Fruit fly (Drosophila melanogaster) whole organism, adult: ENCODE measurements around the gene wgn.

Experiments used
- CG11617 ChIP-seq: fragments of 200-800 bp; sonication (Bioruptor generic); optimal IDR thresholded peaks from 2 replicates; lab custom pipeline; 2017; ENCODE audit warnings: mild to moderate bottlenecking, missing biosample characterization, missing genetic modification reagents, missing genetic modification characterization
- CG12768 ChIP-seq: fragments of 200-800 bp; sonication (Bioruptor generic); optimal IDR thresholded peaks from 2 replicates; lab custom pipeline; 2017; ENCODE audit warnings: missing biosample characterization, missing genetic modification characterization, mild to moderate bottlenecking, moderate library complexity, missing genetic modification reagents
- CG14711 ChIP-seq: fragments of 200-800 bp; sonication (Bioruptor generic); optimal IDR thresholded peaks from 2 replicates; lab custom pipeline; 2018; ENCODE audit warnings: missing biosample characterization, mild to moderate bottlenecking, missing genetic modification characterization, moderate library complexity
- CG1620 ChIP-seq: fragments of 200-800 bp; sonication (Bioruptor generic); optimal IDR thresholded peaks from 2 replicates; lab custom pipeline; 2016; ENCODE audit warnings: missing biosample characterization, missing genetic modification characterization
- CG33017 ChIP-seq: fragments of 200-800 bp; sonication (Bioruptor generic); optimal IDR thresholded peaks from 2 replicates; lab custom pipeline; 2018; ENCODE audit warnings: missing biosample characterization, mild to moderate bottlenecking, missing genetic modification characterization, moderate library complexity
- CG5204 ChIP-seq: fragments of 200-800 bp; sonication (Bioruptor generic); optimal IDR thresholded peaks from 2 replicates; lab custom pipeline; 2016; ENCODE audit warnings: missing biosample characterization, missing genetic modification characterization
- CG7045 ChIP-seq: fragments of 200-800 bp; sonication (Bioruptor generic); optimal IDR thresholded peaks from 2 replicates; lab custom pipeline; 2017; ENCODE audit warnings: missing biosample characterization, mild to moderate bottlenecking, missing genetic modification characterization
- CG7101 ChIP-seq: fragments of 200-800 bp; sonication (Bioruptor generic); optimal IDR thresholded peaks from 2 replicates; lab custom pipeline; 2018; ENCODE audit warnings: missing biosample characterization, mild to moderate bottlenecking, missing genetic modification characterization, moderate library complexity
- Clk ChIP-seq: fragments of 200-800 bp; sonication (Bioruptor generic); optimal IDR thresholded peaks from 2 replicates; lab custom pipeline; 2017; ENCODE audit warnings: missing biosample characterization, missing genetic modification characterization
- Crg-1 ChIP-seq: fragments of 200-800 bp; sonication (Bioruptor generic); optimal IDR thresholded peaks from 2 replicates; lab custom pipeline; 2016; ENCODE audit warnings: missing biosample characterization, missing genetic modification characterization
- Hr96 ChIP-seq: fragments of 200-800 bp; sonication (Bioruptor generic); optimal IDR thresholded peaks from 2 replicates; lab custom pipeline; 2016; ENCODE audit warnings: missing biosample characterization, missing genetic modification characterization
- Mnt ChIP-seq: fragments of 200-800 bp; sonication (Bioruptor generic); optimal IDR thresholded peaks from 2 replicates; lab custom pipeline; 2016; ENCODE audit warnings: missing biosample characterization, mild to moderate bottlenecking, missing genetic modification characterization
- bab1 ChIP-seq: fragments of 200-800 bp; sonication (Bioruptor generic); optimal IDR thresholded peaks from 3 replicates; lab custom pipeline; 2019; ENCODE audit warnings: missing biosample characterization, mild to moderate bottlenecking, missing genetic modification characterization, moderate library complexity
- cic ChIP-seq: fragments of 200-800 bp; sonication (Bioruptor generic); optimal IDR thresholded peaks from 2 replicates; lab custom pipeline; 2017; ENCODE audit warnings: missing biosample characterization, mild to moderate bottlenecking, missing genetic modification characterization, moderate library complexity
- cnc ChIP-seq, 2 experiments: fragments of >200 bp; optimal IDR thresholded peaks; 2 replicates each; lab custom pipeline; 2017
- kay ChIP-seq: fragments of 200-800 bp; sonication (Bioruptor generic); peaks from one replicate; lab custom pipeline; 2016; ENCODE audit warnings: missing biosample characterization, missing genetic modification characterization, borderline replicate concordance
- ovo ChIP-seq: fragments of 200-800 bp; sonication (Bioruptor generic); optimal IDR thresholded peaks from 2 replicates; lab custom pipeline; 2016; ENCODE audit warnings: missing biosample characterization, missing genetic modification characterization
- pad ChIP-seq: fragments of 200-800 bp; sonication (Bioruptor generic); optimal IDR thresholded peaks from 3 replicates; lab custom pipeline; 2017; ENCODE audit warnings: missing biosample characterization, missing genetic modification characterization, mild to moderate bottlenecking, moderate library complexity, missing genetic modification reagents
- tj ChIP-seq: fragments of 200-800 bp; sonication (Bioruptor generic); optimal IDR thresholded peaks from 3 replicates; lab custom pipeline; 2017; ENCODE audit warnings: missing biosample characterization, mild to moderate bottlenecking, missing genetic modification characterization, moderate library complexity
- toe ChIP-seq: fragments of 200-800 bp; sonication (Bioruptor generic); optimal IDR thresholded peaks from 2 replicates; lab custom pipeline; 2016; ENCODE audit warnings: missing biosample characterization, missing genetic modification characterization

The wgn gene

DNA sequence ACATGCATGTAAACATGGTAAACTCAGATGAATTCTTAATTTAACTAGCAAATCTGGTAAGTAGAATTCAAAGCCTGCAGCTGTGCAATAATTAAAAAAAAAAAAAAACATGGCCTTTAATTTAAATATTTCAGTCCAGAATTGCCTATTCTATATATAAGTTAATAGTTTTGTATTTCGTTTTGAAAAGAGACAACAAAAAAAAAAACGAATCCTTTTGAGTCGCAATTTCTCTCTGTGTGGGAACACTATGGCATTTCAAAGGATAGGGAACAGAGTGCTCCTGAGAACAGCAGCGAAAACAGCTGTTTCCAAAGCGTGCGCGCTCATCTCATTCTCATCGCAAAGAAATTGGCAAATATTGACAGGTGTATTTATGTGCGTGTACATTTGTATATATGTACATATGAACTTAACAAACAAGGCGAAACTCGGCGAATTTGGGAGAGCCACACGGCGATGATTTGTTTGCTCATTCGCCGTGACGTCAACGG is 11.1 kb upstream of the wgn start:
- TF ChIP-seq CG7101 (tag; lab: Kevin White, UChicago) (peak; percentile 49), tj (GFP tag; lab: Kevin White, UChicago) (peak; percentile 10), CG14711 (peak; percentile 36), Clk (GFP tag; lab: Kevin White, UChicago) (no peak), cic (GFP tag; lab: Kevin White, UChicago) (no peak), Mnt (GFP tag; lab: Kevin White, UChicago) (peak; percentile 34), CG5204 (peak; percentile 50), CG1620 (peak; percentile 10), CG7045 (GFP tag; lab: Kevin White, UChicago) (no peak), Crg-1 (GFP tag; lab: Kevin White, UChicago) (peak; percentile 36), cnc (optimal IDR thresholded peaks at IDR 0.05; lab: Kevin White, UChicago) (no peak), ovo (GFP tag; lab: Kevin White, UChicago) (peak; percentile 37), CG11617 (GFP tag; lab: Kevin White, UChicago) (peak; percentile 12), Hr96 (GFP tag; lab: Kevin White, UChicago) (peak; percentile 28), kay (GFP tag; lab: Kevin White, UChicago) (no peak)

DNA sequence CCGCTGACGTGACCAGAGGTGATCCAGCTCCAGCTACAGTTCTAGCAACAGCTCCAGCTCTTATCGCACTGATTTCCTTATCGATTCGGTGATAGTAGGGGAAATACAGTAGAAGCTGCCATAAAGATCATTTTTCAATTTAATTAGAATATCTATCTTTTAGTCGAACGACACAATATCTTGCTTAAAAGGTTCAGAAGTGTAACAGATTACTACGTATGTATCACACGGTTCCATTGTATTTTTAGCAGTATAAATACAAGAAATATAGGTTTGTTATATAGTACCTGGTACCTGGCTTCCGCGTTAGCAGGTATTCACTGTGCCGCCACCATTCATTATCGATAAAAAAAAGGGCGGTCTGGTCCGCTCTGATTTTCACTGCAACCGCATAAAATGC is 10.2 kb upstream of the wgn start:
- peak; percentile 54 for TF ChIP-seq toe (GFP tag; lab: Kevin White, UChicago)
- TF ChIP-seq CG1620 = peak; percentile 28
- TF ChIP-seq bab1 = peak; percentile 46
- peak; percentile 67 for TF ChIP-seq CG11617 (GFP tag; lab: Kevin White, UChicago)
- TF ChIP-seq cic (GFP tag; lab: Kevin White, UChicago) = peak; percentile 25
- peak; percentile 78 for TF ChIP-seq CG33017 (tag; lab: Kevin White, UChicago)
- TF ChIP-seq CG5204 = no peak
- peak; percentile 5 for TF ChIP-seq Clk (GFP tag; lab: Kevin White, UChicago)
- TF ChIP-seq Hr96 (GFP tag; lab: Kevin White, UChicago) = peak; percentile 76
- TF ChIP-seq CG7045 (GFP tag; lab: Kevin White, UChicago) = peak; percentile 33
- TF ChIP-seq ovo (GFP tag; lab: Kevin White, UChicago) = peak; percentile 10
- TF ChIP-seq Crg-1 (GFP tag; lab: Kevin White, UChicago) = no peak
- TF ChIP-seq kay (GFP tag; lab: Kevin White, UChicago) = no peak
- TF ChIP-seq Mnt (GFP tag; lab: Kevin White, UChicago) = peak; percentile 58
- TF ChIP-seq CG14711 = peak; percentile 79
- TF ChIP-seq CG7101 (tag; lab: Kevin White, UChicago) = peak; percentile 89
- TF ChIP-seq cnc (optimal IDR thresholded peaks at IDR 0.05; lab: Kevin White, UChicago) = no peak
- peak; percentile 64 for TF ChIP-seq CG12768
- TF ChIP-seq pad (GFP tag; lab: Kevin White, UChicago) = peak; percentile 60
- TF ChIP-seq tj (GFP tag; lab: Kevin White, UChicago) = peak; percentile 26

DNA sequence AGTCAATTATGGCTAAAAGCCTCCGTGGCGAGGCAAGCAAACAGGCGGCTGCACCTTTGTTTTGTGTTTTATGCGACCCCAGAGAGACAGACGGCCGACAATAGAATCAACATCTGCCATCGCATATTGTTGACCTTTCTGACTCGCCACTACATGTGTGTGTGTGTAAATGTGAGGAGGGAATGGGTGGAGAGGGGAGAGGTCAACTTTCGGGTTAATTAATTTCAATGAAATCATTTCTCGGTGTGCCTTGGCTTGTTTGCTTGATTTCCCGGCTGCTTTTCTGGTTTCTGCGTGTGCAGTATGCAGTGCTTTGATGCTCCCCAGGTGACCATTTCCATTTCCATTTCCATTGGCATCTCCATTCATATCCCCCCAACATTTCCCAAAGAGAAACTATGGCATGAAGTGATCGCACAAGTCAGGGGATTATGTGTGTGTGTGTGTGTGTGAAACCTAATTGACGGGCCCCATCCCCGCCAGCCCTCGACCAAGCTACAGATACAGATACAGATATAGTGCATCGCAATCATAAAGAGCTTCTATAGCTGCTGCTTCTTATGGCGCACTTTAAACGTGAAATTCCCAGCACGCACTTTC is 8.4 kb upstream of the wgn start:
- no peak for TF ChIP-seq CG12768
- TF ChIP-seq bab1 = no peak
- TF ChIP-seq CG7045 (GFP tag; lab: Kevin White, UChicago) = no peak
- no peak for TF ChIP-seq Mnt (GFP tag; lab: Kevin White, UChicago)
- TF ChIP-seq Hr96 (GFP tag; lab: Kevin White, UChicago) = no peak
- TF ChIP-seq CG33017 (tag; lab: Kevin White, UChicago) = no peak
- TF ChIP-seq cnc (optimal IDR thresholded peaks at IDR 0.05; lab: Kevin White, UChicago) = no peak
- TF ChIP-seq tj (GFP tag; lab: Kevin White, UChicago) = no peak
- no peak for TF ChIP-seq Clk (GFP tag; lab: Kevin White, UChicago)
- TF ChIP-seq ovo (GFP tag; lab: Kevin White, UChicago) = no peak
- TF ChIP-seq Crg-1 (GFP tag; lab: Kevin White, UChicago) = no peak
- TF ChIP-seq kay (GFP tag; lab: Kevin White, UChicago) = no peak

DNA sequence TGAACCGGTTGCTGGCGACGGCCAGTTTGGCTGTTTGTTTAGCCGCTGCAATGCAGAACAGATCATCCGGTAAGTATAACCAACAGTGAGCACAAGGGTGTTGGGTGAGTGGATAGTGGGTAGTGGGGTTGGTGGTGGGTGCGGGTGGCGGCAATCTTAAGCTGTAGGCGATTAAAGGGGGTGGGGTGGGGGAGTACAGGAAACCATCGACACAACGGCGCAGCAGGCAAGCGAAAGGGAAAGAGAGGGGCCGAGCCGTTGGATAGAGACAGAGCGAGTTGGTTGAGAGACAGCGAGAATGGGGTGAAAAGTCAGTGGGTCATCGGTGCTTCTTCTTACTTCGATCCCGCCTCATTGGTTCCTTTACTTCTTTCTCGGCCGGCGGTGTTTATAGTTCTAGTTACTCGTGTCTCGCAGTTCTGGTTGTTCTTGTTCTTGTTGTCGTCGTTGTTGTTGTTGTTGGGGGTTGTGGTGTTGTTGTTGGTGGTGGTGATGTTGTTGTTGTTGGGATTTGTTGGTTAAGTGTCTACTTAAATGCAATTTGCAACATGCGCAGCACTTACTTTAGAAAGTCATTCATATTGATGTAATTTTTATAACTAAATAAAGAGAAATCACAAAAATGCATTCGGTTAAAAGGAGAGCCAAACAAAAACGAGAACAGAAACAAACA is 1.7 kb upstream of the wgn start:
- TF ChIP-seq CG5204 (no peak), CG7101 (tag; lab: Kevin White, UChicago) (no peak), Crg-1 (GFP tag; lab: Kevin White, UChicago) (no peak), ovo (GFP tag; lab: Kevin White, UChicago) (no peak), CG14711 (no peak), CG11617 (GFP tag; lab: Kevin White, UChicago) (no peak), Clk (GFP tag; lab: Kevin White, UChicago) (no peak), Hr96 (GFP tag; lab: Kevin White, UChicago) (no peak), cnc (optimal IDR thresholded peaks at IDR 0.05; lab: Kevin White, UChicago) (no peak), cic (GFP tag; lab: Kevin White, UChicago) (no peak), bab1 (no peak), tj (GFP tag; lab: Kevin White, UChicago) (no peak), CG7045 (GFP tag; lab: Kevin White, UChicago) (no peak), pad (GFP tag; lab: Kevin White, UChicago) (no peak), CG12768 (no peak), toe (GFP tag; lab: Kevin White, UChicago) (no peak), CG33017 (tag; lab: Kevin White, UChicago) (no peak), kay (GFP tag; lab: Kevin White, UChicago) (no peak), CG1620 (no peak), Mnt (GFP tag; lab: Kevin White, UChicago) (no peak)

DNA sequence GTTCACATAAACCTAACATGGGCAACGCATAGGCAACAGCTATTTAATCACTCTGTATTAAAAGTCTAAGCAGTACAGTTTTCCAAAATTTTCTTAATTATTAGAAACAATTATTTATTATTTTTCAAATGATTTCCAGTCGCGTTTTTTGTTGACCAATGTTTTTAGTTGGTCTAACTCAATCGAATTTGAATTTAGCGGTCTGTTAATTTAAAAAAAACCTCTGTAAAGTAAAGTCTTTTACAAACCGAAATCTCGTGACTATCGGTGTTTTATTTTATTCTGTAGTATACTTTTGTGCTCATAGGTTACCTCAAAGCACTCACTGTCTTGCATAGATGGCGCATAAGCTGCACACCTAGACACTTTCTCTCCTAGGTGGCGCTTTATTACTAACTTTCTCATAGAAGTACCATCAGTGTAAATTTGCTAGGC is 427 bp upstream of the wgn start:
- TF ChIP-seq Hr96 (GFP tag; lab: Kevin White, UChicago) (no peak), CG1620 (peak; percentile 50), CG33017 (tag; lab: Kevin White, UChicago) (no peak), CG7101 (tag; lab: Kevin White, UChicago) (peak; percentile 4), Mnt (GFP tag; lab: Kevin White, UChicago) (peak; percentile 19), ovo (GFP tag; lab: Kevin White, UChicago) (peak; percentile 28), bab1 (peak; percentile 2)
